Fruit fly (Drosophila melanogaster) whole organism, pupa: Measurements from ENCODE around the gene Shab.
A peak's percentile ranks its signal among the peaks of the same experiment; 100 is the strongest.

ENCODE experiments used
- CG10348 ChIP-seq: fragments of 200-800 bp; sonication (Bioruptor generic); IDR thresholded peaks from 2 replicates; pipeline ENCODE4 v1.3.6; 2022; ENCODE audit warnings: missing biosample characterization, missing genetic modification characterization
- CG12605 ChIP-seq: fragments of 200-800 bp; sonication (Bioruptor generic); IDR thresholded peaks from 2 replicates; pipeline ENCODE4 v1.3.6; 2022; ENCODE audit warnings: missing biosample characterization, missing genetic modification characterization
- CG13204 ChIP-seq: fragments of 200-800 bp; sonication (Bioruptor generic); optimal IDR thresholded peaks from 2 replicates; lab custom pipeline; 2018; ENCODE audit warnings: missing biosample characterization, mild to moderate bottlenecking, missing genetic modification characterization, moderate library complexity
- CG14655 ChIP-seq: fragments of 200-800 bp; sonication (Bioruptor generic); optimal IDR thresholded peaks from 3 replicates; lab custom pipeline; 2017; ENCODE audit warnings: mild to moderate bottlenecking, missing biosample characterization, missing genetic modification reagents, missing genetic modification characterization
- CG15710 ChIP-seq: fragments of 200-800 bp; sonication (Bioruptor generic); optimal IDR thresholded peaks from 2 replicates; lab custom pipeline; 2018; ENCODE audit warnings: missing biosample characterization, mild to moderate bottlenecking, missing genetic modification characterization, moderate library complexity
- CG17806 ChIP-seq: fragments of 200-800 bp; sonication (Bioruptor generic); optimal IDR thresholded peaks from 2 replicates; lab custom pipeline; 2018; ENCODE audit warnings: missing biosample characterization, mild to moderate bottlenecking, missing genetic modification characterization, moderate library complexity
- CG32121 ChIP-seq: fragments of 200-800 bp; sonication (Bioruptor generic); IDR thresholded peaks from 2 replicates; pipeline ENCODE4 v1.3.6; 2022; ENCODE audit warnings: missing biosample characterization, missing genetic modification characterization
- CG34367 ChIP-seq: fragments of 200-800 bp; sonication (Bioruptor generic); optimal IDR thresholded peaks from 2 replicates; lab custom pipeline; 2018; ENCODE audit warnings: missing biosample characterization, mild to moderate bottlenecking, missing genetic modification characterization
- CG4496 ChIP-seq: fragments of 200-800 bp; sonication (Bioruptor generic); IDR thresholded peaks from 3 replicates; pipeline ENCODE4 v1.3.6; 2022; ENCODE audit warnings: missing biosample characterization, missing genetic modification characterization
- CG8159 ChIP-seq: fragments of 200-800 bp; sonication (Bioruptor generic); optimal IDR thresholded peaks from 3 replicates; lab custom pipeline; 2018; ENCODE audit warnings: missing biosample characterization, mild to moderate bottlenecking, missing genetic modification characterization, moderate library complexity
- CG8301 ChIP-seq: fragments of 200-800 bp; sonication (Bioruptor generic); optimal IDR thresholded peaks from 2 replicates; lab custom pipeline; 2018; ENCODE audit warnings: missing biosample characterization, mild to moderate bottlenecking, missing genetic modification characterization
- CG9948 ChIP-seq: fragments of 200-800 bp; sonication (Bioruptor generic); optimal IDR thresholded peaks from 2 replicates; lab custom pipeline; 2018; ENCODE audit warnings: missing biosample characterization, mild to moderate bottlenecking, missing genetic modification characterization, moderate library complexity
- D1 ChIP-seq: fragments of 200-800 bp; sonication (Bioruptor generic); optimal IDR thresholded peaks from 2 replicates; lab custom pipeline; 2018; ENCODE audit warnings: missing biosample characterization, mild to moderate bottlenecking, missing genetic modification characterization, moderate library complexity
- Ets98B ChIP-seq: fragments of 200-800 bp; sonication (Bioruptor generic); IDR thresholded peaks from 2 replicates; pipeline ENCODE4 v1.3.6; 2022; ENCODE audit warnings: missing biosample characterization, missing genetic modification characterization
- Pif1A ChIP-seq: fragments of 200-800 bp; sonication (Bioruptor generic); optimal IDR thresholded peaks from 3 replicates; lab custom pipeline; 2016; ENCODE audit warnings: missing biosample characterization, missing genetic modification characterization
- Pif1B ChIP-seq: fragments of 200-800 bp; sonication (Bioruptor generic); optimal IDR thresholded peaks from 3 replicates; lab custom pipeline; 2016; ENCODE audit warnings: missing biosample characterization, missing genetic modification characterization
- Snoo ChIP-seq: fragments of 200-800 bp; sonication (Bioruptor generic); optimal IDR thresholded peaks from 3 replicates; lab custom pipeline; 2017; ENCODE audit warnings: missing biosample characterization, mild to moderate bottlenecking, missing genetic modification characterization, inconsistent platforms
- fd96Ca ChIP-seq: fragments of 200-800 bp; sonication (Bioruptor generic); IDR thresholded peaks from 3 replicates; pipeline ENCODE4 v1.3.6; 2022; ENCODE audit warnings: missing biosample characterization, missing genetic modification characterization
- gl ChIP-seq: fragments of 200-800 bp; sonication (Bioruptor generic); optimal IDR thresholded peaks from 2 replicates; lab custom pipeline; 2018; ENCODE audit warnings: missing biosample characterization, mild to moderate bottlenecking, missing genetic modification characterization
- rn ChIP-seq: fragments of 200-800 bp; sonication (Bioruptor generic); IDR thresholded peaks from 2 replicates; pipeline ENCODE4 v1.3.6; 2022; ENCODE audit warnings: missing biosample characterization, missing genetic modification characterization

The Shab gene

DNA sequence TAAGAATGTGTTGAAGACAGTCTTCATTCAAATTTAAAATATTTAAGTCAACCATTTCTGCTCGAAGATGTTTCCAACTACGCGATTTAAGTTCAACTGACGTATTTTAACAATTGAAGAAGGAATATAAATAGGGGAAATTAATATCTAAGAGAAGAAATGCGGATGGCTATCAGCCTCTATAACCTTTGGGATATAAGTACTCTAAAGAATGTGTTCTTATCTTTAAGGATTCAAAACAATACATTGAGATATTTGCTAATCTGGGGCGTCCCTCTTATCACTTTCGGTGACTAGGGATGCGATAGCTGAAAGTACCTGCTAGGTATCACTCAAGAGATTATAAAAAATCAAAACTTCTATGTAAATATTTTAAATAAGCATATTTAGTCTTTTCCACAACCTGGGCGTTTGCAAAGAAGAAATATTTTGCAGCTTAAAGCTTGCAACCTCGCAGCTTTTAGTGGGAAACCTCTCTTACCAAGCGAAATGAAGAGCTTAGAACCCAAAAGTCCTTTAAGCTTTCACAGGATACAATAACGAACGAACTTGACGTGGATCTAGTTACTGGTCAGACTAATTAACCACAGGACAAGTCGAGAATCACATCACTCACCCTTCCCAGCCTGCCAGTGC, 66.2 kb downstream of the Shab start, which contains the start of the genes CG34025 and Or63a:
TSS of gene CG34025 (minus strand) at position 101 of the 636 bp plus-strand sequence.
TSS of gene Or63a (plus strand) at position 586 of the 636 bp plus-strand sequence.
- TF ChIP-seq CG10348 (GFP tag; lab: Robert Waterston, UW) (no peak), Pif1A (GFP tag; lab: Kevin White, UChicago) (no peak)

DNA sequence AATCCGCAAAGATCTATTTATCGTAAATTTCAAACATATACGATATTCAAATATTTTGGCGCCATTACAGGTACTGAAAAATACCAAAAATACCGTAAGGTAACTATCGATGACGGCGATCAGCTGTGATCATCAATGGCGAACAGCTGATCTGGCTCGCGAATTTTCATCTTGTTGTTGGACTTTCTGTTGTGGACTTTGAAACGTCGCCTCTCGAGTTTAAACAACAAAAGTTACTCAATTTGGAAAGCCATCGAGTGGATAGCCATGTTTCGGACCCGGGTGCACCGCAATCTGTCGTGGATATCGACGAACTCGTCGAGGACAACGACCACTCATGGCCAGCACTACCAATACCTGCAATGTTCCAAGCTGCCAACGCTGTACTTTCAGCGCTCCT, 86.0 kb downstream of the Shab start, which contains the start of gene CPT2:
TSS of gene CPT2 (plus strand) at position 167 of the 400 bp plus-strand sequence.
- peak; percentile 51 for TF ChIP-seq CG14655
- TF ChIP-seq CG4496 (GFP tag; lab: Robert Waterston, UW): peak; percentile 75; the same call in 2 of the 3 replicates
- peak; percentile 37; the same call in 1 of the 2 replicates for TF ChIP-seq CG12605 (GFP tag; lab: Robert Waterston, UW)
- 0 out of 3 replicates have a peak, but pooled peaks have one; percentile 19 for TF ChIP-seq fd96Ca (GFP tag; lab: Robert Waterston, UW)
- peak; percentile 16 for TF ChIP-seq CG8159 (tag; lab: Kevin White, UChicago)
- TF ChIP-seq CG17806 (tag; lab: Kevin White, UChicago): no peak
- TF ChIP-seq CG15710 (tag; lab: Kevin White, UChicago): no peak
- peak; percentile 70 for TF ChIP-seq gl (tag; lab: Kevin White, UChicago)

DNA sequence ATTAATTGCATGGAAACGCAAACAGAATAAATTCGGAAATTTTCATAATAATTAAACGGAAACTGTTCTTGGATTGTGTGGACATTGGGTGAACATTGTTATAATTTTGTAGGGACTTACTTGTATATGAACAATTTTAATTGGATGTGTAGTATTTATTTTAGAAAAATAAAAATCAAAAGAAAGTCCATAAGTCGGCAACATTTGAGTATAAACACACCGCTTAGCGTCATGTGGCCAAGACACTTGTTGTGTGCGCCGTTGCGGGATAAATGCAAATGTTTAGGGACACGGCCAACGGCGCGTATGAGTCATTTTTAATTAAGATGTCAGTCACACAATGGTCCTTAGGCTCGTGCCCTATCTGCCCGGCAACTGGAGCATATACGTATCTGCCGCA, 91.5 kb downstream of the Shab start:
- TF ChIP-seq rn (GFP tag; lab: Robert Waterston, UW) (no peak), CG4496 (GFP tag; lab: Robert Waterston, UW) (no peak), CG34367 (tag; lab: Kevin White, UChicago) (no peak), gl (tag; lab: Kevin White, UChicago) (no peak), CG32121 (GFP tag; lab: Robert Waterston, UW) (no peak), CG14655 (no peak), Pif1B (GFP tag; lab: Kevin White, UChicago) (no peak), CG9948 (tag; lab: Kevin White, UChicago) (no peak), CG10348 (GFP tag; lab: Robert Waterston, UW) (no peak), CG13204 (GFP tag; lab: Kevin White, UChicago) (no peak), CG12605 (GFP tag; lab: Robert Waterston, UW) (no peak)

DNA sequence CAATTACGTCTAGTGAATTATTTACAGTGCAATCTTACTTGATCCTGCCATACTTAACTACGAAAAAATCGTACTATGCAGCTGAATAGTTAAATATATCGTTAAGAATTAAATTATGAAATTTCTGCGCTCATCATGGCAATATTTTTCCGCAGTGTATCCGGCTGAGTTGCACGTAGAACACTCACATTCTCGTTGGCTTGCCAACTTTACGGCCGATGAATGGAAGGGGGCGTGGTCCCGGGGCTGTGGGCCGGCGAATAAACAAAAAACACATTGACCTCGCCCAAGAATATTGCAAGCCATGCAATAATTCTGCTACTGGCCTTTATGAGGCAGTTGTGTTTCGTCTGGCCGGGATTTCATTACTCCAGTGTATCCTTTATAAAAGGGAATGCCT, 92.9 kb downstream of the Shab start:
- TF ChIP-seq fd96Ca (GFP tag; lab: Robert Waterston, UW) (no peak), rn (GFP tag; lab: Robert Waterston, UW) (no peak), Ets98B (no peak), CG9948 (tag; lab: Kevin White, UChicago) (no peak), CG15710 (tag; lab: Kevin White, UChicago) (no peak), CG14655 (no peak), D1 (no peak), CG8159 (tag; lab: Kevin White, UChicago) (no peak), CG10348 (GFP tag; lab: Robert Waterston, UW) (no peak), CG12605 (GFP tag; lab: Robert Waterston, UW) (no peak), CG32121 (GFP tag; lab: Robert Waterston, UW) (no peak), CG4496 (GFP tag; lab: Robert Waterston, UW) (no peak), Pif1A (GFP tag; lab: Kevin White, UChicago) (no peak)

DNA sequence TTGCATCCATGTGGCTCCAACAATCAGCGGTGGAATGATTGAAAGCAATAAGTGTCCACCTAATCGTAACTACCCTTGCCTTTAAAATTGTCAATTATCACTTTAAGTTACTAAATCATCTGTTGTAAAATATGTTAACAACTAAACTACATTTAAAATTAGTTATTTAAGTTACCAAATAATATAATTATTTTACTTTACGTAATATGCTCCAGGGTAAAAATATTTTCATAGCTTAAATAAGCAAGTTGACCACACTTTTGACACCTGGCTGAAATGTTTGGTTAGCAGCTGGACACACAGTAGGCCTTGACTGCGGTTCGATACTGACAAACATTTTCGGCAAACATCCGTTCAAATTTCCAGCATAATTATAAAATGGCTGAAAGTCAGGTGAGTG, 100.1 kb downstream of the Shab start, which contains the start of gene CG2113:
TSS of gene CG2113 (plus strand) at position 301 of the 400 bp plus-strand sequence.
- TF ChIP-seq CG34367 (tag; lab: Kevin White, UChicago) (no peak), Pif1A (GFP tag; lab: Kevin White, UChicago) (no peak), CG13204 (GFP tag; lab: Kevin White, UChicago) (no peak), CG4496 (GFP tag; lab: Robert Waterston, UW) (no peak), fd96Ca (GFP tag; lab: Robert Waterston, UW) (no peak), CG8301 (no peak), CG17806 (tag; lab: Kevin White, UChicago) (no peak), CG14655 (no peak), Pif1B (GFP tag; lab: Kevin White, UChicago) (no peak), Snoo (no peak), CG12605 (GFP tag; lab: Robert Waterston, UW) (no peak), CG9948 (tag; lab: Kevin White, UChicago) (no peak), CG32121 (GFP tag; lab: Robert Waterston, UW) (no peak)
- TF ChIP-seq, all 21 proteins: peak for 0

DNA sequence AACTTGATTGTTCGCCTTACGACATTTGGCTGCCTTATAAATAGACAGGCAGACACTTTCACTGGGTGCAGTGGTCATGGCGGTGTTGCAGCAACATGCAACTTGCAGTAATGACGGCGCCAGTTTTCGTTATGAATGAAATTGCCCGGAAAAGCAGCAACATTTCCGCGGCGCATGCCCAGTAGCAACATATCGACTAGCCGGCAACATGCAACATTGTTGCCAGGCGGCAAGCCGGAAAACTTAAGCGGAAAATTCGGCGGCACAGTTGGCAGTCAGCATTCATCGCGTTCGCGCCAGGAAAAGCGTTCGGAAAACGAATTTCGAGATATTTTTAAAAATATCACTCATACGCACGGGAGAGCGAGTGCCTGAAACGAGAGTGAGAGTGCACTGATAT, 106.6 kb downstream of the Shab start, which contains the start of gene FMRFaR:
TSS of gene FMRFaR (plus strand) at position 272 of the 400 bp plus-strand sequence.
- TF ChIP-seq CG9948 (tag; lab: Kevin White, UChicago) (no peak), D1 (no peak), CG14655 (peak; percentile 15), Snoo (no peak)
